Worm (Caenorhabditis elegans): ENCODE measurements around the gene Y60C6A.3.
A peak's percentile ranks its signal among the peaks of the same experiment; 100 is the strongest.

Gene Y60C6A.3

ce11 chrV:4810653-4811052 is 25.1 kb downstream of the Y60C6A.3 start (continued):
- TF ChIP-seq nfya-1 (tag; optimal IDR thresholded peaks at IDR 0.05), result peak; percentile 56
- no peak for TF ChIP-seq pat-9 (tag; optimal IDR thresholded peaks at IDR 0.05)
- TF ChIP-seq hlh-6 (tag; optimal IDR thresholded peaks at IDR 0.05), result no peak
- no peak for TF ChIP-seq ref-2 (tag; optimal IDR thresholded peaks at IDR 0.05)
- no peak for TF ChIP-seq ceh-22 (tag; optimal IDR thresholded peaks at IDR 0.05)
- peak; percentile 43 for TF ChIP-seq ceh-18 (tag; optimal IDR thresholded peaks at IDR 0.05)
- no peak for TF ChIP-seq T23F11.4 (GFP tag; optimal IDR thresholded peaks at IDR 0.05)
- peak; percentile 57 for TF ChIP-seq ceh-31 (tag; optimal IDR thresholded peaks at IDR 0.05)
- TF ChIP-seq ceh-6 (GFP tag; optimal IDR thresholded peaks at IDR 0.05), result no peak
- no peak for TF ChIP-seq dve-1 (tag; optimal IDR thresholded peaks at IDR 0.05)
- TF ChIP-seq elt-4 (tag; optimal IDR thresholded peaks at IDR 0.05), result no peak
- TF ChIP-seq Y22D7AL.16 (tag; optimal IDR thresholded peaks at IDR 0.05), result no peak
- TF ChIP-seq unc-86 (tag; optimal IDR thresholded peaks at IDR 0.05), result no peak
- no peak for TF ChIP-seq hlh-30 (tag; optimal IDR thresholded peaks at IDR 0.05; ENCODE audit: insufficient read depth)
- TF ChIP-seq ceh-14 (tag; optimal IDR thresholded peaks at IDR 0.05), result no peak
- no peak for TF ChIP-seq gmeb-2 (tag; optimal IDR thresholded peaks at IDR 0.05)
- TF ChIP-seq elt-2 (tag; optimal IDR thresholded peaks at IDR 0.05), result no peak
- no peak for TF ChIP-seq fax-1 (tag; optimal IDR thresholded peaks at IDR 0.05)
- peak; percentile 43 for TF ChIP-seq pros-1 (tag; optimal IDR thresholded peaks at IDR 0.05)
- TF ChIP-seq sox-2 (GFP tag; IDR thresholded peaks at IDR 0.05), result no peak
- TF ChIP-seq ceh-45 (GFP tag; IDR thresholded peaks at IDR 0.05), result no peak
- TF ChIP-seq pqm-1 (tag; optimal IDR thresholded peaks at IDR 0.05), result no peak
- no peak for TF ChIP-seq unc-3 (GFP tag; conservative IDR thresholded peaks at IDR 0.05)
- TF ChIP-seq unc-3 (tag; optimal IDR thresholded peaks at IDR 0.05), result no peak
- TF ChIP-seq che-1 (tag; optimal IDR thresholded peaks at IDR 0.05), result no peak
- peak; percentile 4 for TF ChIP-seq hlh-8 (tag; optimal IDR thresholded peaks at IDR 0.05)
- no peak for TF ChIP-seq pha-2 (tag; optimal IDR thresholded peaks at IDR 0.05)
- TF ChIP-seq fkh-10 (GFP tag; optimal IDR thresholded peaks at IDR 0.05), result no peak
- TF ChIP-seq K09A11.1 (tag; optimal IDR thresholded peaks at IDR 0.05; ENCODE audit: insufficient read depth), result no peak
- no peak for TF ChIP-seq syd-9 (tag; optimal IDR thresholded peaks at IDR 0.05)
- no peak for TF ChIP-seq ztf-16 (tag; optimal IDR thresholded peaks at IDR 0.05)
- no peak for TF ChIP-seq ttx-3 (tag; optimal IDR thresholded peaks at IDR 0.05)
- TF ChIP-seq hlh-15 (tag; optimal IDR thresholded peaks at IDR 0.05), result no peak
- no peak for TF ChIP-seq ets-4 (tag; optimal IDR thresholded peaks at IDR 0.05)
- no peak for TF ChIP-seq C38D4.7 (GFP tag; optimal IDR thresholded peaks at IDR 0.05)
- TF ChIP-seq nhr-11 (tag; optimal IDR thresholded peaks at IDR 0.05), result no peak

ce11 chrV:4813825-4814224 is 28.2 kb downstream of the Y60C6A.3 start:
- TF ChIP-seq nfya-1 (tag; optimal IDR thresholded peaks at IDR 0.05) (peak; percentile 53), unc-3 (GFP tag; conservative IDR thresholded peaks at IDR 0.05) (no peak), unc-3 (tag; optimal IDR thresholded peaks at IDR 0.05) (no peak)

ce11 chrV:4818563-4818962 is 33.0 kb downstream of the Y60C6A.3 start, which contains the start of gene ccep-97:
ccep-97 (minus strand) TSS chrV:4818663.
- TF ChIP-seq unc-55 (GFP tag; optimal IDR thresholded peaks at IDR 0.05), result no peak
- TF ChIP-seq Y22D7AL.16 (tag; optimal IDR thresholded peaks at IDR 0.05), result no peak
- no peak for TF ChIP-seq pros-1 (tag; optimal IDR thresholded peaks at IDR 0.05)
- no peak for TF ChIP-seq hlh-15 (tag; optimal IDR thresholded peaks at IDR 0.05)
- TF ChIP-seq zip-5 (tag; optimal IDR thresholded peaks at IDR 0.05), result no peak
- no peak for TF ChIP-seq mec-3 (tag; optimal IDR thresholded peaks at IDR 0.05; ENCODE audit: borderline replicate concordance)
- TF ChIP-seq K02D7.2 (tag; optimal IDR thresholded peaks at IDR 0.05), result no peak
- no peak for TF ChIP-seq syd-9 (tag; optimal IDR thresholded peaks at IDR 0.05)
